Fruit fly (Drosophila melanogaster): Measurements from ENCODE around the gene CG3397.

CG3397 gene

DNA sequence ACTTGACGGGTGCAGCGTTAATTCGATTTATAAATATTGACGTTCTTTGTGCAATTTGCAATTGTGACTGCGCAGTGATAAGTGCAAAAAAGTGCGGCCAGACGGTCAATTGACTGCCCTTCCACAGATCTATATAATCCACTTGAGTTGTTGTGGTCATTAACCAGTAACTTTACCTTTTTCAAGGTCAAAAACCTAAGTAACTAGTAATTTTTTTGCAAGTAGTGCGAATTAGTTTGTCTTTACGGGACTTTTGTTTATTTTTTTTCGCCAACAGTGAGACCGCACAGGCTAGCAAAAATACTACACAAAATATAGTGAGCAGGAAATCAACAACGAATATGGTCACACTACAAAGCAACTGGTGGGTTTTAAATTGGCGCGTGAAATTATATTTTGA is 9.7 kb downstream of the CG3397 start, which contains the start of gene Tango9:
Tango9 (minus strand) TSS at position 280 of the 400 bp plus-strand sequence.
- TF ChIP-seq OdsH (GFP tag; optimal IDR thresholded peaks at IDR 0.05): no peak
- peak; percentile 36 for TF ChIP-seq Hr83 (GFP tag; optimal IDR thresholded peaks at IDR 0.05; ENCODE audit: poor library complexity, severe bottlenecking)
- TF ChIP-seq CrebA (GFP tag; optimal IDR thresholded peaks at IDR 0.05; ENCODE audit: borderline replicate concordance): no peak
- peak; percentile 51 for TF ChIP-seq rgr (GFP tag; optimal IDR thresholded peaks at IDR 0.05)
- TF ChIP-seq Abd-B (GFP tag; optimal IDR thresholded peaks at IDR 0.05): no peak
- no peak for TF ChIP-seq jim (GFP tag; optimal IDR thresholded peaks at IDR 0.05)
- no peak for TF ChIP-seq Dfd (GFP tag; optimal IDR thresholded peaks at IDR 0.05)
- no peak for TF ChIP-seq GATAd (GFP tag; optimal IDR thresholded peaks at IDR 0.05)
- TF ChIP-seq CG32264 (GFP tag; optimal IDR thresholded peaks at IDR 0.05): no peak
- TF ChIP-seq dmrt93B (GFP tag; optimal IDR thresholded peaks at IDR 0.05): no peak
- no peak for TF ChIP-seq sv (GFP tag; optimal IDR thresholded peaks at IDR 0.05)
- TF ChIP-seq pan (optimal IDR thresholded peaks at IDR 0.05): no peak
- TF ChIP-seq brk (GFP tag; optimal IDR thresholded peaks at IDR 0.05): no peak
- peak; percentile 33 for TF ChIP-seq br (GFP tag; optimal IDR thresholded peaks at IDR 0.05)
- no peak for TF ChIP-seq Dif (GFP tag; optimal IDR thresholded peaks at IDR 0.05; ENCODE audit: partially characterized antibody)
- TF ChIP-seq Mio (GFP tag; optimal IDR thresholded peaks at IDR 0.05): no peak
- TF ChIP-seq dsf (GFP tag; optimal IDR thresholded peaks at IDR 0.05; ENCODE audit: borderline replicate concordance): peak; percentile 13
- no peak for TF ChIP-seq Hr78 (GFP tag; optimal IDR thresholded peaks at IDR 0.05)
- no peak for TF ChIP-seq Jra (GFP tag; optimal IDR thresholded peaks at IDR 0.05)
- TF ChIP-seq Myc (optimal IDR thresholded peaks at IDR 0.05): peak; percentile 48
- TF ChIP-seq lola (GFP tag; optimal IDR thresholded peaks at IDR 0.05): no peak
- no peak for TF ChIP-seq usp (GFP tag; optimal IDR thresholded peaks at IDR 0.05)
- no peak for TF ChIP-seq woc (GFP tag; optimal IDR thresholded peaks at IDR 0.05)
- TF ChIP-seq N (GFP tag; optimal IDR thresholded peaks at IDR 0.05): no peak
- TF ChIP-seq dl (GFP tag; optimal IDR thresholded peaks at IDR 0.05; ENCODE audit: insufficient read depth in 1 of 2, partially characterized antibody in 2 of 2): no peak
- TF ChIP-seq psq (GFP tag; optimal IDR thresholded peaks at IDR 0.05): no peak
- TF ChIP-seq Vsx2 (GFP tag; optimal IDR thresholded peaks at IDR 0.05; ENCODE audit: partially characterized antibody): no peak
- no peak for TF ChIP-seq Hnf4 (GFP tag; optimal IDR thresholded peaks at IDR 0.05)
- TF ChIP-seq Rel (GFP tag; optimal IDR thresholded peaks at IDR 0.05): no peak
- peak; percentile 99 for TF ChIP-seq Rel (tag; optimal IDR thresholded peaks at IDR 0.05)
- TF ChIP-seq sage (GFP tag; optimal IDR thresholded peaks at IDR 0.05): no peak
- peak; percentile 47 for TF ChIP-seq HLH106 (tag; optimal IDR thresholded peaks at IDR 0.05)
- peak; percentile 58 for TF ChIP-seq fru (GFP tag; optimal IDR thresholded peaks at IDR 0.05)
- peak; percentile 42 for TF ChIP-seq Sp1 (GFP tag; optimal IDR thresholded peaks at IDR 0.05)
- TF ChIP-seq tai (GFP tag; optimal IDR thresholded peaks at IDR 0.05): no peak
- TF ChIP-seq foxo (GFP tag; optimal IDR thresholded peaks at IDR 0.05): peak in 1 of 2 experiments; percentile 53
- peak; percentile 21 for TF ChIP-seq ey (GFP tag; optimal IDR thresholded peaks at IDR 0.05)
- TF ChIP-seq h (GFP tag; optimal IDR thresholded peaks at IDR 0.05): peak; percentile 51
- TF ChIP-seq CG9705 (GFP tag; optimal IDR thresholded peaks at IDR 0.05): peak; percentile 32

- TF ChIP-seq sage (GFP tag; optimal IDR thresholded peaks at IDR 0.05) (no peak), Dif (GFP tag; optimal IDR thresholded peaks at IDR 0.05; ENCODE audit: partially characterized antibody) (no peak), N (GFP tag; optimal IDR thresholded peaks at IDR 0.05) (no peak), Mio (GFP tag; optimal IDR thresholded peaks at IDR 0.05) (no peak), dmrt93B (GFP tag; optimal IDR thresholded peaks at IDR 0.05) (no peak), Hnf4 (GFP tag; optimal IDR thresholded peaks at IDR 0.05) (no peak), fru (GFP tag; optimal IDR thresholded peaks at IDR 0.05) (no peak), Rel (GFP tag; optimal IDR thresholded peaks at IDR 0.05) (no peak), Rel (tag; optimal IDR thresholded peaks at IDR 0.05) (peak; percentile 35)
These were observed 10.5 kb downstream of the CG3397 start for dm6 chr3R:11973826-11974225.

- no peak for TF ChIP-seq CG9705 (GFP tag; optimal IDR thresholded peaks at IDR 0.05)
- no peak for TF ChIP-seq Hr78 (GFP tag; optimal IDR thresholded peaks at IDR 0.05)
- TF ChIP-seq N (GFP tag; optimal IDR thresholded peaks at IDR 0.05): no peak
- TF ChIP-seq foxo (GFP tag; optimal IDR thresholded peaks at IDR 0.05): no peak
- TF ChIP-seq ey (GFP tag; optimal IDR thresholded peaks at IDR 0.05): no peak
- no peak for TF ChIP-seq dl (GFP tag; optimal IDR thresholded peaks at IDR 0.05; ENCODE audit: insufficient read depth in 1 of 2, partially characterized antibody in 2 of 2)
- TF ChIP-seq rgr (GFP tag; optimal IDR thresholded peaks at IDR 0.05): no peak
- no peak for TF ChIP-seq jim (GFP tag; optimal IDR thresholded peaks at IDR 0.05)
- no peak for TF ChIP-seq sv (GFP tag; optimal IDR thresholded peaks at IDR 0.05)
- TF ChIP-seq HLH106 (tag; optimal IDR thresholded peaks at IDR 0.05): no peak
- TF ChIP-seq dsf (GFP tag; optimal IDR thresholded peaks at IDR 0.05; ENCODE audit: borderline replicate concordance): no peak
- no peak for TF ChIP-seq psq (GFP tag; optimal IDR thresholded peaks at IDR 0.05)
- TF ChIP-seq OdsH (GFP tag; optimal IDR thresholded peaks at IDR 0.05): no peak
- no peak for TF ChIP-seq tai (GFP tag; optimal IDR thresholded peaks at IDR 0.05)
- TF ChIP-seq GATAd (GFP tag; optimal IDR thresholded peaks at IDR 0.05): no peak
- TF ChIP-seq usp (GFP tag; optimal IDR thresholded peaks at IDR 0.05): no peak
- TF ChIP-seq dmrt93B (GFP tag; optimal IDR thresholded peaks at IDR 0.05): no peak
- TF ChIP-seq Dfd (GFP tag; optimal IDR thresholded peaks at IDR 0.05): no peak
These were observed 12.9 kb downstream of the CG3397 start, which contains the start of gene GC2 for dm6 chr3R:11971394-11971793. GC2 (plus strand) TSS chr3R:11971694.

Measured in whole organism, wandering third instar larva.